Fruit fly (Drosophila melanogaster) whole organism, embryonic: ENCODE data around the gene CG33090.

Source experiments
- B-H2 ChIP-seq: fragments of 200-800 bp; sonication (Bioruptor generic); optimal IDR thresholded peaks from 2 replicates; lab custom pipeline; 2018; ENCODE audit warnings: missing biosample characterization, mild to moderate bottlenecking, missing genetic modification characterization
- BEAF-32 ChIP-seq: fragments of 200-800 bp; sonication (Bioruptor generic); optimal IDR thresholded peaks from 3 replicates; lab custom pipeline; 2017; ENCODE audit warnings: missing biosample characterization, missing genetic modification characterization, mild to moderate bottlenecking, moderate library complexity, missing genetic modification reagents
- Bgb ChIP-seq: fragments of 200-800 bp; sonication (Bioruptor generic); IDR thresholded peaks from 2 replicates; pipeline ENCODE4 v1.3.6; 2022; ENCODE audit warnings: missing biosample characterization, missing genetic modification characterization; ENCODE audit not compliant: partially characterized antibody
- CG12155 ChIP-seq: fragments of 200-800 bp; sonication (Bioruptor generic); optimal IDR thresholded peaks from 3 replicates; lab custom pipeline; 2016; ENCODE audit warnings: missing biosample characterization, missing genetic modification characterization
- CG12391 ChIP-seq: fragments of 200-800 bp; sonication (Bioruptor generic); optimal IDR thresholded peaks from 3 replicates; lab custom pipeline; 2018; ENCODE audit warnings: missing biosample characterization, mild to moderate bottlenecking, missing genetic modification characterization, moderate library complexity
- CG13123 ChIP-seq: fragments of 200-800 bp; sonication (Bioruptor generic); optimal IDR thresholded peaks from 2 replicates; lab custom pipeline; 2016; ENCODE audit warnings: missing biosample characterization, missing genetic modification characterization
- CG13296 ChIP-seq: fragments of 200-800 bp; sonication (Bioruptor generic); optimal IDR thresholded peaks from 3 replicates; lab custom pipeline; 2018; ENCODE audit warnings: missing biosample characterization, mild to moderate bottlenecking, missing genetic modification characterization
- CG14965 ChIP-seq: fragments of 200-800 bp; sonication (Bioruptor generic); optimal IDR thresholded peaks from 2 replicates; lab custom pipeline; 2016; ENCODE audit warnings: missing biosample characterization, missing genetic modification characterization, borderline replicate concordance
- CG18599 ChIP-seq: fragments of 200-800 bp; sonication (Bioruptor generic); optimal IDR thresholded peaks from 3 replicates; lab custom pipeline; 2017; ENCODE audit warnings: missing biosample characterization, missing genetic modification characterization, mild to moderate bottlenecking, moderate library complexity, missing genetic modification reagents
- CG2202 ChIP-seq: fragments of 200-800 bp; sonication (Bioruptor generic); optimal IDR thresholded peaks from 2 replicates; lab custom pipeline; 2018; ENCODE audit warnings: missing biosample characterization, mild to moderate bottlenecking, missing genetic modification characterization
- CG2889 ChIP-seq: fragments of 200-800 bp; sonication (Bioruptor generic); IDR thresholded peaks from 3 replicates; pipeline ENCODE4 v1.3.6; 2022; ENCODE audit warnings: missing biosample characterization, missing genetic modification characterization
- CG30403 ChIP-seq: fragments of 200-800 bp; sonication (Bioruptor generic); optimal IDR thresholded peaks from 3 replicates; lab custom pipeline; 2016; ENCODE audit warnings: missing biosample characterization, missing genetic modification characterization
- CG32532 ChIP-seq: fragments of 200-800 bp; sonication (Bioruptor generic); IDR thresholded peaks from 2 replicates; pipeline ENCODE4 v1.3.6; 2022; ENCODE audit warnings: missing biosample characterization, missing genetic modification characterization
- CG3281 ChIP-seq: fragments of 200-800 bp; sonication (Bioruptor generic); optimal IDR thresholded peaks from 3 replicates; lab custom pipeline; 2017; ENCODE audit warnings: missing biosample characterization, mild to moderate bottlenecking, missing genetic modification characterization
- CG3847 ChIP-seq: fragments of 200-800 bp; sonication (Bioruptor generic); IDR thresholded peaks from 2 replicates; pipeline ENCODE4 v1.3.6; 2022; ENCODE audit warnings: missing biosample characterization, missing genetic modification characterization
- CG4404 ChIP-seq: fragments of 200-800 bp; sonication (Bioruptor generic); IDR thresholded peaks from 2 replicates; pipeline ENCODE4 v1.3.6; 2022; ENCODE audit warnings: missing biosample characterization, missing genetic modification characterization
- CG4854 ChIP-seq: fragments of 200-800 bp; sonication (Bioruptor generic); optimal IDR thresholded peaks from 2 replicates; lab custom pipeline; 2016; ENCODE audit warnings: missing biosample characterization, missing genetic modification characterization, inconsistent platforms
- CG6689 ChIP-seq: fragments of 200-800 bp; sonication (Bioruptor generic); IDR thresholded peaks from 2 replicates; pipeline ENCODE4 v1.3.6; 2022; ENCODE audit warnings: missing biosample characterization, missing genetic modification characterization
- CG8765 ChIP-seq: fragments of 200-800 bp; sonication (Bioruptor generic); IDR thresholded peaks from 2 replicates; pipeline ENCODE4 v1.3.6; 2022; ENCODE audit warnings: missing biosample characterization, missing genetic modification characterization
- CG8924 ChIP-seq: fragments of 200-800 bp; optimal IDR thresholded peaks from 3 replicates; lab custom pipeline; 2019; ENCODE audit warnings: missing biosample characterization, mild to moderate bottlenecking, missing genetic modification characterization, moderate library complexity
- CG9437 ChIP-seq: fragments of 200-800 bp; sonication (Bioruptor generic); optimal IDR thresholded peaks from 2 replicates; lab custom pipeline; 2018; ENCODE audit warnings: missing biosample characterization, mild to moderate bottlenecking, missing genetic modification characterization
- Doc3 ChIP-seq: fragments of 200-800 bp; sonication (Bioruptor generic); IDR thresholded peaks from 3 replicates; pipeline ENCODE4 v1.3.6; 2022; ENCODE audit warnings: missing biosample characterization, missing genetic modification characterization; ENCODE audit not compliant: partially characterized antibody
- Eip74EF ChIP-seq, 2 experiments: fragments of 200-800 bp in 1 of 2; fragments of >200 bp in 1 of 2; sonication (Bioruptor generic) in 1 of 2; optimal IDR thresholded peaks; 2 replicates each; lab custom pipeline; 2017 to 2019; ENCODE audit warnings: missing biosample characterization in 2 of 2, missing genetic modification characterization in 2 of 2, mild to moderate bottlenecking in 1 of 2, moderate library complexity in 1 of 2
- Hr78 ChIP-seq, 2 experiments: fragments of 200-800 bp in 1 of 2; fragments of >200 bp in 1 of 2; sonication (Bioruptor generic) in 1 of 2; optimal IDR thresholded peaks; 2 replicates each; lab custom pipeline; 2017 to 2019; ENCODE audit warnings: missing biosample characterization in 2 of 2, missing genetic modification characterization in 2 of 2, mild to moderate bottlenecking in 1 of 2, moderate library complexity in 1 of 2
- Meics ChIP-seq: fragments of 200-800 bp; sonication (Bioruptor generic); optimal IDR thresholded peaks from 2 replicates; lab custom pipeline; 2017; ENCODE audit warnings: missing biosample characterization, mild to moderate bottlenecking, missing genetic modification characterization
- Nf-YC ChIP-seq: fragments of 200-800 bp; optimal IDR thresholded peaks from 3 replicates; lab custom pipeline; 2019; ENCODE audit warnings: missing biosample characterization, mild to moderate bottlenecking, missing genetic modification characterization, moderate library complexity
- NfI ChIP-seq: fragments of 200-800 bp; sonication (Bioruptor generic); optimal IDR thresholded peaks from 3 replicates; lab custom pipeline; 2018; ENCODE audit warnings: missing biosample characterization, mild to moderate bottlenecking, missing genetic modification characterization, moderate library complexity
- Scr ChIP-seq: fragments of 200-800 bp; sonication (Bioruptor generic); IDR thresholded peaks from 2 replicates; pipeline ENCODE4 v1.3.6; 2022; ENCODE audit warnings: missing biosample characterization, missing genetic modification characterization; ENCODE audit not compliant: partially characterized antibody
- Sin3A ChIP-seq: fragments of >200 bp; optimal IDR thresholded peaks from 2 replicates; lab custom pipeline; 2018
- Sry-δ ChIP-seq: fragments of 200-800 bp; sonication (Bioruptor generic); optimal IDR thresholded peaks from 2 replicates; lab custom pipeline; 2016; ENCODE audit warnings: missing biosample characterization, missing genetic modification characterization
- Tbp ChIP-seq: fragments of >200 bp; optimal IDR thresholded peaks from 2 replicates; lab custom pipeline; 2018; ENCODE audit warnings: missing biosample characterization, missing genetic modification characterization
- az2 ChIP-seq: fragments of 200-800 bp; sonication (Bioruptor generic); optimal IDR thresholded peaks from 3 replicates; lab custom pipeline; 2016; ENCODE audit warnings: missing biosample characterization, missing genetic modification characterization
- bcd ChIP-seq: fragments of 200-800 bp; sonication (Bioruptor generic); optimal IDR thresholded peaks from 2 replicates; lab custom pipeline; 2017; ENCODE audit warnings: missing biosample characterization, mild to moderate bottlenecking, missing genetic modification characterization
- bsh ChIP-seq, 2 experiments: fragments of 200-800 bp; sonication (Bioruptor generic); optimal IDR thresholded peaks; 2 replicates each; lab custom pipeline; 2017 to 2018; ENCODE audit warnings: mild to moderate bottlenecking in 2 of 2, missing biosample characterization in 2 of 2, missing genetic modification characterization in 2 of 2, moderate library complexity in 1 of 2
- crp ChIP-seq, 2 experiments: fragments of 200-800 bp; sonication (Bioruptor generic); optimal IDR thresholded peaks; 2 replicates in 1 of 2; 3 replicates in 1 of 2; lab custom pipeline; 2017; ENCODE audit warnings: missing biosample characterization in 2 of 2, missing genetic modification characterization in 2 of 2, mild to moderate bottlenecking in 1 of 2, moderate library complexity in 1 of 2
- dysf ChIP-seq: fragments of 200-800 bp; sonication (Bioruptor generic); IDR thresholded peaks from 3 replicates; pipeline ENCODE4 v1.3.6; 2022; ENCODE audit warnings: missing biosample characterization, missing genetic modification characterization
- ftz-f1 ChIP-seq: fragments of 200-800 bp; sonication (Bioruptor generic); optimal IDR thresholded peaks from 2 replicates; lab custom pipeline; 2016; ENCODE audit warnings: missing biosample characterization, missing genetic modification characterization
- grau ChIP-seq: fragments of 200-800 bp; optimal IDR thresholded peaks from 3 replicates; lab custom pipeline; 2019; ENCODE audit warnings: missing biosample characterization, mild to moderate bottlenecking, missing genetic modification characterization, moderate library complexity
- hth ChIP-seq: fragments of >200 bp; optimal IDR thresholded peaks from 2 replicates; lab custom pipeline; 2017; ENCODE audit warnings: inconsistent platforms
- jing ChIP-seq: fragments of 200-800 bp; sonication (Bioruptor generic); optimal IDR thresholded peaks from 2 replicates; lab custom pipeline; 2018; ENCODE audit warnings: missing biosample characterization, mild to moderate bottlenecking, missing genetic modification characterization
- lilli ChIP-seq: fragments of 200-800 bp; sonication (Bioruptor generic); optimal IDR thresholded peaks from 3 replicates; lab custom pipeline; 2016; ENCODE audit warnings: missing biosample characterization, missing genetic modification characterization
- mam ChIP-seq: fragments of 200-800 bp; sonication (Bioruptor generic); optimal IDR thresholded peaks from 3 replicates; lab custom pipeline; 2016; ENCODE audit warnings: missing biosample characterization, missing genetic modification characterization
- pfk ChIP-seq: fragments of 200-800 bp; sonication (Bioruptor generic); optimal IDR thresholded peaks from 2 replicates; lab custom pipeline; 2018; ENCODE audit warnings: missing biosample characterization, mild to moderate bottlenecking, missing genetic modification characterization, moderate library complexity
- ro ChIP-seq: fragments of 200-800 bp; sonication (Bioruptor generic); IDR thresholded peaks from 2 replicates; pipeline ENCODE4 v1.3.6; 2022; ENCODE audit warnings: missing biosample characterization, missing genetic modification characterization
- sob ChIP-seq: fragments of 200-800 bp; sonication (Bioruptor generic); IDR thresholded peaks from 2 replicates; pipeline ENCODE4 v1.3.6; 2022; ENCODE audit warnings: missing biosample characterization, missing genetic modification characterization
- trem ChIP-seq: fragments of 200-800 bp; optimal IDR thresholded peaks from 3 replicates; lab custom pipeline; 2019; ENCODE audit warnings: missing biosample characterization, mild to moderate bottlenecking, missing genetic modification characterization, moderate library complexity
- ttk ChIP-seq: fragments of 200-800 bp; sonication (Bioruptor generic); IDR thresholded peaks from 2 replicates; pipeline ENCODE4 v2.1.2; 2022; ENCODE audit warnings: missing biosample characterization, missing genetic modification characterization
- unc-4 ChIP-seq: fragments of 200-800 bp; sonication (Bioruptor generic); IDR thresholded peaks from 2 replicates; pipeline ENCODE4 v1.3.6; 2022; ENCODE audit warnings: missing biosample characterization, missing genetic modification characterization; ENCODE audit not compliant: partially characterized antibody
- wor ChIP-seq: fragments of 200-800 bp; sonication (Bioruptor generic); IDR thresholded peaks from 2 replicates; pipeline ENCODE4 v1.3.6; 2022; ENCODE audit warnings: missing biosample characterization, missing genetic modification characterization

Gene CG33090

DNA sequence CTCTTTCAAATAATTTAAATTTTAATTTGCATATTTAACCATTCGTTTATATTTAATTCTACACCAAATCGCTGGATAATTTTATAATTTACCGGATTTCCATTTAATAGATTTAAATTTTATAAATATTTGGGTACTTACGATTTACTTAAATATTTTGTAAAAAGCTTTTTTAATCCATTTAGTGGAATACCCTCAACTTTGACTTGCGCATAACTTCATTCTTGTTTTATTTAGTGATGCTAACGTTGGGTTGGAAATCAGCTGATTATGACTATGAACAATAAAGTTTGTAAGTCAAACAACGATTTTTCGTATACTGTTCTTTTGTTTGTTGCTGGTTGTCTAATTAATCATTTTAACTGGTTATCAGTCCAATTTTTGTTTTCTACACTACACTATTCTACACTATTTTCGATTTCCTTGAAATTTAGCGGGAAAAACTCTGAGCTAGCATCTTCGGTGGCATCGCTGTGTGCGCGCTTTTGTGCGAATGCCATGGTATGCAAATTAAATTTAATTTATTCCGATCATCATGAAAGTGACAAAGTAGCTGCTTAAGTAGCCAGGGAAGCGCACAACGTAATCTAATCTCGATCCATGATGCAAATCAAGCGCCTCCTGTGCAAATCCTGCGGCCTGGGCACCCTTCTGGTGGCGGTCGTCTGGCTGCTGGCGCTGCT is 25.0 kb downstream of the CG33090 start, which contains the start of gene Pgant35A (continued):
- no peak for TF ChIP-seq CG14965
- TF ChIP-seq Nf-YC (tag; lab: Kevin White, UChicago): peak; percentile 55
- TF ChIP-seq CG13296: peak; percentile 36
- no peak for TF ChIP-seq Bgb
- peak; percentile 9 for TF ChIP-seq CG18599 (GFP tag; lab: Kevin White, UChicago)
- TF ChIP-seq ro (GFP tag; lab: Robert Waterston, UW): no peak
- peak; percentile 40 for TF ChIP-seq CG8924 (tag; lab: Kevin White, UChicago)
- TF ChIP-seq CG12155 (GFP tag; lab: Kevin White, UChicago): peak; percentile 37
- no peak for TF ChIP-seq Doc3 (GFP tag; lab: Robert Waterston, UW)
- TF ChIP-seq CG4854 (GFP tag; lab: Kevin White, UChicago): no peak
- TF ChIP-seq B-H2: peak; percentile 21
- peak; percentile 49 for TF ChIP-seq CG32532 (GFP tag; lab: Robert Waterston, UW)
- peak; percentile 28 for TF ChIP-seq Sry-δ (GFP tag; lab: Kevin White, UChicago)
- peak; percentile 14; the same call in 1 of the 3 replicates for TF ChIP-seq dysf
- TF ChIP-seq Sin3A: peak; percentile 36
- TF ChIP-seq jing (GFP tag; lab: Kevin White, UChicago): no peak
- no peak for TF ChIP-seq CG8765 (GFP tag; lab: Robert Waterston, UW)
- TF ChIP-seq Scr (GFP tag; lab: Robert Waterston, UW): 0 out of 2 replicates have a peak, but pooled peaks have one; percentile 37
- no peak for TF ChIP-seq CG3847 (GFP tag; lab: Robert Waterston, UW)
- peak; percentile 34 for TF ChIP-seq CG9437 (GFP tag; lab: Kevin White, UChicago)
- TF ChIP-seq sob (GFP tag; lab: Robert Waterston, UW): 0 out of 2 replicates have a peak, but pooled peaks have one; percentile 25
- no peak for TF ChIP-seq hth (lab: Kevin White, UChicago)
- 0 out of 2 replicates have a peak, but pooled peaks have one; percentile 24 for TF ChIP-seq CG6689 (GFP tag; lab: Robert Waterston, UW)
- no peak for TF ChIP-seq CG13123 (GFP tag; lab: Kevin White, UChicago)
- TF ChIP-seq CG2889 (GFP tag; lab: Robert Waterston, UW): no peak
- TF ChIP-seq CG2202: no peak
- no peak for TF ChIP-seq wor (GFP tag; lab: Robert Waterston, UW)
- peak; percentile 54 for TF ChIP-seq CG30403 (GFP tag; lab: Kevin White, UChicago)
- no peak for TF ChIP-seq CG4404
- TF ChIP-seq CG12391: peak; percentile 71
- TF ChIP-seq ttk: peak; percentile 8; the same call in 1 of the 2 replicates
- peak; percentile 45 to 89 for TF ChIP-seq crp (GFP tag; optimal IDR thresholded peaks at IDR 0.05; lab: Kevin White, UChicago)
- no peak for TF ChIP-seq CG3281 (GFP tag; lab: Kevin White, UChicago)
- no peak for TF ChIP-seq unc-4 (GFP tag; lab: Robert Waterston, UW)
- TF ChIP-seq bcd (GFP tag; lab: Kevin White, UChicago): peak; percentile 44
- TF ChIP-seq NfI: peak; percentile 26
- TF ChIP-seq Eip74EF (GFP tag; optimal IDR thresholded peaks at IDR 0.05; lab: Kevin White, UChicago): peak in 1 of 2 experiments; percentile 28
- peak; percentile 33 for TF ChIP-seq mam (GFP tag; lab: Kevin White, UChicago)
- TF ChIP-seq bsh (GFP tag; optimal IDR thresholded peaks at IDR 0.05; lab: Kevin White, UChicago): peak in 1 of 2 experiments; percentile 55
- TF ChIP-seq grau: peak; percentile 58
- TF ChIP-seq az2 (GFP tag; lab: Kevin White, UChicago): peak; percentile 28
- TF ChIP-seq trem (tag; lab: Kevin White, UChicago): peak; percentile 38
- no peak for TF ChIP-seq Hr78 (GFP tag; optimal IDR thresholded peaks at IDR 0.05; lab: Kevin White, UChicago)
- peak; percentile 49 for TF ChIP-seq lilli (GFP tag; lab: Kevin White, UChicago)
- TF ChIP-seq BEAF-32 (GFP tag; lab: Kevin White, UChicago): peak; percentile 32
- peak; percentile 60 for TF ChIP-seq ftz-f1
- TF ChIP-seq Meics: peak; percentile 26
- TF ChIP-seq Tbp (GFP tag; lab: Kevin White, UChicago): no peak
- no peak for TF ChIP-seq pfk (GFP tag; lab: Kevin White, UChicago)
